Worm (Caenorhabditis elegans) whole organism, young adult: ENCODE results near the gene C08B6.14.

Experiments used
- B0019.2 ChIP-seq: fragments of 200-800 bp; sonication (Bioruptor generic); conservative IDR thresholded peaks from 2 replicates; pipeline ENCODE4 v1.3.6; 2022; ENCODE audit warnings: missing genetic modification reagents, missing genetic modification characterization, missing compliant biosample characterization
- F10E7.11 ChIP-seq: sonication (generic microtip); optimal IDR thresholded peaks from 2 replicates; lab custom pipeline; 2017; ENCODE audit warnings: mild to moderate bottlenecking, missing genetic modification characterization, moderate library complexity, missing compliant biosample characterization
- F57A8.1 ChIP-seq: fragments of 200-800 bp; sonication (Bioruptor generic); optimal IDR thresholded peaks from 2 replicates; lab custom pipeline; 2018; ENCODE audit warnings: mild to moderate bottlenecking, missing genetic modification characterization, moderate library complexity, missing compliant biosample characterization
- K11D2.4 ChIP-seq: fragments of 200-800 bp; sonication (Bioruptor generic); IDR thresholded peaks from 2 replicates; pipeline ENCODE4 v1.3.6; 2022; ENCODE audit warnings: missing genetic modification reagents, missing genetic modification characterization, missing compliant biosample characterization
- K12H6.12 ChIP-seq: fragments of 200-800 bp; sonication (Bioruptor generic); optimal IDR thresholded peaks from 2 replicates; lab custom pipeline; 2018; ENCODE audit warnings: mild to moderate bottlenecking, missing genetic modification characterization, missing compliant biosample characterization
- Y79H2A.3 ChIP-seq: fragments of 200-800 bp; sonication (Bioruptor generic); conservative IDR thresholded peaks from 2 replicates; pipeline ENCODE4 v1.3.6; 2022; ENCODE audit warnings: missing genetic modification reagents, missing genetic modification characterization, missing compliant biosample characterization
- akir-1 ChIP-seq: fragments of 200-800 bp; sonication (Bioruptor generic); optimal IDR thresholded peaks from 2 replicates; lab custom pipeline; 2018; ENCODE audit warnings: mild to moderate bottlenecking, missing genetic modification characterization, moderate library complexity, missing compliant biosample characterization
- attf-3 ChIP-seq: fragments of 200-800 bp; sonication (Bioruptor generic); conservative IDR thresholded peaks from 2 replicates; pipeline ENCODE4 v1.3.6; 2022; ENCODE audit warnings: missing genetic modification reagents, missing genetic modification characterization, missing compliant biosample characterization
- attf-5 ChIP-seq: fragments of 200-800 bp; sonication (Bioruptor generic); optimal IDR thresholded peaks from 2 replicates; lab custom pipeline; 2018; ENCODE audit warnings: mild to moderate bottlenecking, missing genetic modification characterization, missing compliant biosample characterization
- bed-1 ChIP-seq: fragments of 200-800 bp; sonication (Bioruptor generic); IDR thresholded peaks from 2 replicates; pipeline ENCODE4 v1.3.6; 2022; ENCODE audit warnings: missing genetic modification reagents, missing genetic modification characterization, missing compliant biosample characterization
- ceh-100 ChIP-seq: fragments of 200-800 bp; sonication (Bioruptor generic); IDR thresholded peaks from 2 replicates; pipeline ENCODE4 v1.3.6; 2022; ENCODE audit warnings: missing genetic modification reagents, missing genetic modification characterization, missing compliant biosample characterization
- ceh-40 ChIP-seq: fragments of 200-800 bp; sonication (Bioruptor generic); IDR thresholded peaks from 2 replicates; pipeline ENCODE4 v1.3.6; 2022; ENCODE audit warnings: missing genetic modification characterization, missing compliant biosample characterization
- ceh-58 ChIP-seq: fragments of 200-800 bp; sonication (Bioruptor generic); IDR thresholded peaks from 2 replicates; pipeline ENCODE4 v1.3.6; 2022; ENCODE audit warnings: missing genetic modification characterization, missing compliant biosample characterization
- ceh-91 ChIP-seq: fragments of 200-800 bp; sonication (Bioruptor generic); IDR thresholded peaks from 2 replicates; pipeline ENCODE4 v1.3.6; 2022; ENCODE audit warnings: missing genetic modification reagents, missing genetic modification characterization, missing compliant biosample characterization
- chd-7 ChIP-seq: sonication (generic microtip); optimal IDR thresholded peaks from 2 replicates; lab custom pipeline; 2016; ENCODE audit warnings: mild to moderate bottlenecking, missing genetic modification characterization, moderate library complexity, missing compliant biosample characterization
- dox-1 ChIP-seq: fragments of 200-800 bp; sonication (Bioruptor generic); IDR thresholded peaks from 2 replicates; pipeline ENCODE4 v1.3.6; 2022; ENCODE audit warnings: missing genetic modification reagents, missing genetic modification characterization, missing compliant biosample characterization
- egl-44 ChIP-seq: fragments of 200-800 bp; sonication (Bioruptor generic); IDR thresholded peaks from 2 replicates; pipeline ENCODE4 v1.3.6; 2022; ENCODE audit warnings: missing genetic modification reagents, missing genetic modification characterization, missing compliant biosample characterization
- ets-4 ChIP-seq: fragments of 200-800 bp; sonication (Bioruptor generic); optimal IDR thresholded peaks from 2 replicates; lab custom pipeline; 2018; ENCODE audit warnings: mild to moderate bottlenecking, missing genetic modification characterization, missing compliant biosample characterization
- gei-17 ChIP-seq: fragments of 200-800 bp; sonication (Bioruptor generic); optimal IDR thresholded peaks from 2 replicates; lab custom pipeline; 2018; ENCODE audit warnings: mild to moderate bottlenecking, missing genetic modification characterization, missing compliant biosample characterization
- him-1 ChIP-seq: sonication (generic microtip); optimal IDR thresholded peaks from 2 replicates; lab custom pipeline; 2016; ENCODE audit warnings: missing genotype, missing genetic modification reagents, missing genetic modification characterization, missing compliant biosample characterization
- hlh-26 ChIP-seq: fragments of 200-800 bp; sonication (Bioruptor generic); conservative IDR thresholded peaks from 2 replicates; pipeline ENCODE4 v1.3.6; 2022; ENCODE audit warnings: missing genetic modification reagents, missing genetic modification characterization, missing compliant biosample characterization
- hmg-20 ChIP-seq: fragments of 200-800 bp; sonication (Bioruptor generic); IDR thresholded peaks from 2 replicates; pipeline ENCODE4 v1.3.6; 2022; ENCODE audit warnings: missing genetic modification reagents, missing genetic modification characterization, missing compliant biosample characterization
- mel-28 ChIP-seq: sonication (generic microtip); optimal IDR thresholded peaks from 2 replicates; lab custom pipeline; 2016; ENCODE audit warnings: borderline replicate concordance, mild to moderate bottlenecking, missing genetic modification characterization, missing compliant biosample characterization
- nfya-1 ChIP-seq: sonication (generic microtip); optimal IDR thresholded peaks from 2 replicates; lab custom pipeline; 2017; ENCODE audit warnings: antibody characterized with exemption, missing compliant biosample characterization, missing genetic modification characterization, borderline replicate concordance; ENCODE audit not compliant: insufficient read depth
- nhr-27 ChIP-seq: fragments of 200-800 bp; sonication (Bioruptor generic); optimal IDR thresholded peaks from 2 replicates; lab custom pipeline; 2018; ENCODE audit warnings: mild to moderate bottlenecking, missing genetic modification characterization, moderate library complexity, missing compliant biosample characterization
- nhr-80 ChIP-seq: sonication (generic microtip); optimal IDR thresholded peaks from 2 replicates; lab custom pipeline; 2016; ENCODE audit warnings: missing genetic modification characterization, missing compliant biosample characterization
- rcor-1 ChIP-seq: fragments of 200-800 bp; sonication (Bioruptor generic); IDR thresholded peaks from 2 replicates; pipeline ENCODE4 v1.3.6; 2022; ENCODE audit warnings: missing genetic modification reagents, missing genetic modification characterization, missing compliant biosample characterization
- rec-8 ChIP-seq, 2 experiments: sonication (generic microtip); optimal IDR thresholded peaks; 2 replicates each; lab custom pipeline; 2016; ENCODE audit warnings: mild to moderate bottlenecking in 2 of 2, missing genetic modification characterization in 2 of 2, missing genetic modification reagents in 2 of 2, missing genotype in 2 of 2, missing biosample characterization in 1 of 2, missing compliant biosample characterization in 1 of 2, moderate library complexity in 1 of 2
- rpc-1 ChIP-seq, 2 experiments: fragments of 150-350 bp in 1 of 2; sonication (generic microtip) in 1 of 2; optimal IDR thresholded peaks; 2 replicates each; lab custom pipeline; 2014 to 2018; ENCODE audit warnings: missing biosample characterization in 1 of 2, missing genetic modification characterization in 1 of 2, missing genetic modification reagents in 1 of 2, missing genotype in 1 of 2
- sptf-2 ChIP-seq: fragments of 200-800 bp; sonication (Bioruptor generic); optimal IDR thresholded peaks from 2 replicates; lab custom pipeline; 2018; ENCODE audit warnings: mild to moderate bottlenecking, missing genetic modification characterization, missing compliant biosample characterization
- unc-62 ChIP-seq: fragments of 150-350 bp; optimal IDR thresholded peaks from 2 replicates; lab custom pipeline; 2014; ENCODE audit warnings: missing biosample characterization, missing genetic modification reagents, missing genetic modification characterization
- zim-3 ChIP-seq: sonication (generic microtip); optimal IDR thresholded peaks from 2 replicates; lab custom pipeline; 2017; ENCODE audit warnings: mild to moderate bottlenecking, missing genetic modification characterization, moderate library complexity, missing compliant biosample characterization
- ztf-25 ChIP-seq: fragments of 200-800 bp; sonication (Bioruptor generic); IDR thresholded peaks from 2 replicates; pipeline ENCODE4 v1.3.6; 2022; ENCODE audit warnings: missing genetic modification reagents, missing genetic modification characterization, missing compliant biosample characterization
- ztf-26 ChIP-seq: sonication (generic microtip); optimal IDR thresholded peaks from 2 replicates; lab custom pipeline; 2017; ENCODE audit warnings: missing genetic modification characterization, missing compliant biosample characterization
- ztf-28 ChIP-seq: fragments of 200-800 bp; sonication (Bioruptor generic); IDR thresholded peaks from 2 replicates; pipeline ENCODE4 v1.3.6; 2022; ENCODE audit warnings: missing genetic modification reagents, missing genetic modification characterization, missing compliant biosample characterization

The C08B6.14 gene

DNA sequence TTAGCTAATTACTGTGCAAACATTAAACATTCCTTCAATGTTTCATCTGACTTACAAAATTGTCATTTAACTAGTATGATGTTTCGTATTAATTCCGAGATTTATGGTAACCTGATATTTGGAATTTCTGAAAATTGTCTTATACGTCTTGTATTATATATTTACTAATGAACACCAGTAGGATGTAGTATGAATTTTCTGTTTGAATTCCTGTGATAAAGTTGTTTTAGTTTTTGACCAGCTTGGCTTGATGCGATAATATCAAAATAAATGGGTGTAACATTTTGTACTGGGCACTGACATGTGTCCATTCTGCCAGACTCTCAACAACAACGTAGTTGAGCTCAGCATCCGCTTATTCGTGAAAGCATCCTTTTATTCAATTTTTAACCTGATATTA lies 17.0 kb downstream of the C08B6.14 start, which contains the start of gene R04B5.6:
TSS of gene R04B5.6 (plus strand) at position 301 of the 400 bp plus-strand sequence.
- TF ChIP-seq mel-28 (tag; lab: Kevin White, UChicago) (no peak), zim-3 (no peak), sptf-2 (no peak), K11D2.4 (GFP tag; lab: Robert Waterston, UW) (no peak), chd-7 (tag; lab: Kevin White, UChicago) (no peak), gei-17 (GFP tag; lab: Kevin White, UChicago) (no peak), rcor-1 (GFP tag; lab: Robert Waterston, UW) (no peak), ztf-25 (GFP tag; lab: Robert Waterston, UW) (no peak), F57A8.1 (GFP tag; lab: Kevin White, UChicago) (no peak), ets-4 (GFP tag; lab: Kevin White, UChicago) (no peak), nhr-27 (no peak), nfya-1 (tag; lab: Kevin White, UChicago) (no peak), akir-1 (GFP tag; lab: Kevin White, UChicago) (no peak), K12H6.12 (tag; lab: Kevin White, UChicago) (no peak), him-1 (no peak), ztf-28 (GFP tag; lab: Robert Waterston, UW) (no peak), ceh-58 (GFP tag; lab: Robert Waterston, UW) (no peak)

DNA sequence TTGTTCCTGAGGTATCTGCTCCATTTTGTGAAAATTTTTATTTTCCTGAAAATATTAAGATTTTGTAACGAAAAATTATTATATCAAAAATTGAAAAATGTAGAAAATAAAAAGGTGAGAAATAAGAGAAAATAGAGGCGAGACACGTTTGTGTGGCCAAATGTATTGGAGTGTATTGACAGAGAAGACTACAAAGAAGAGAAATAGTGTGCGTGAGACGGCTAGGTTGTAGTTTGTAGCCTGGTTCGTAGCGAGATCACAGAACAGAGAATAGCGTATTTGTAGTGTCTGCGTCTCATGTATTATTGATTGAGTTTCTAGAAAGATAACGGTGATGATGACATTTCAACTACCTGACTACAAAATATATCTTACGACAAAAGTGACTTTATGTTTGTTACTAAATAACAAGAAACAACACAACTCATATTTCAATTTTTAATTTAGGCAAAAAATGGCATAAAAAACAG lies 17.8 kb downstream of the C08B6.14 start, which contains the start of gene nhr-12:
TSS of gene nhr-12 (minus strand) at position 51 of the 470 bp plus-strand sequence.
- TF ChIP-seq ztf-26 (tag; lab: Kevin White, UChicago) (no peak), egl-44 (GFP tag; lab: Robert Waterston, UW) (no peak), rpc-1 (optimal IDR thresholded peaks at IDR 0.05; lab: Kevin White, UChicago) (no peak), rpc-1 (tag; optimal IDR thresholded peaks at IDR 0.05; lab: Kevin White, UChicago) (no peak), bed-1 (GFP tag; lab: Robert Waterston, UW) (no peak), ets-4 (GFP tag; lab: Kevin White, UChicago) (no peak), nhr-80 (no peak)
- TF ChIP-seq, all 124 proteins: peak for 0

DNA sequence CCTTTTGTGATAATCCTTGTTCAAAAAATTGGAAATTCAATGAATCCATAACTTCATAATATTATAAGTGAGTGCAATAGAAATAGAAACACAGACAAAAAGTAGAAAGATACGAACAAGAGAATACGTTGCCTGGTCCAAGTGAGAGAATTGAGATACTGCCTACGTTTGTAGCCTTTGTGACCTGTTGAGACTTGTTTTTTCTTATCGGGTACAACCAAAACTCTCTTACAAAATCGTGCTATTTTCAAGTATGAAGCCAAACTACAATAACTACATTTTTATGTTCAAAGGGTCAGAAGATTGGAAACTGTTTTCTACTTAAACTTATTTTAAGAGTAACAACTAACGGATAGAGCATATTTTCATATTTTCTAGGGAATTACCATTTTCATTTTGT lies 20.2 kb downstream of the C08B6.14 start, which contains the start of gene nhr-205:
TSS of gene nhr-205 (minus strand) at position 141 of the 400 bp plus-strand sequence.
- no peak for TF ChIP-seq attf-5 (GFP tag; lab: Kevin White, UChicago)
- TF ChIP-seq ets-4 (GFP tag; lab: Kevin White, UChicago), result no peak
- TF ChIP-seq rec-8 (tag; optimal IDR thresholded peaks at IDR 0.05; lab: Kevin White, UChicago), result no peak
- no peak for TF ChIP-seq unc-62 (GFP tag; lab: Kevin White, UChicago)
- no peak for TF ChIP-seq F10E7.11 (tag; lab: Kevin White, UChicago)
- TF ChIP-seq ceh-40 (GFP tag; lab: Robert Waterston, UW), result no peak
- TF ChIP-seq Y79H2A.3, result no peak
- no peak for TF ChIP-seq nhr-27
- no peak for TF ChIP-seq mel-28 (tag; lab: Kevin White, UChicago)
- TF ChIP-seq attf-3, result no peak
- TF ChIP-seq B0019.2 (GFP tag; lab: Robert Waterston, UW), result no peak
- TF ChIP-seq sptf-2, result no peak
- no peak for TF ChIP-seq ceh-91 (GFP tag; lab: Robert Waterston, UW)
- TF ChIP-seq dox-1 (GFP tag; lab: Robert Waterston, UW), result no peak
- TF ChIP-seq hmg-20 (GFP tag; lab: Robert Waterston, UW), result no peak
- no peak for TF ChIP-seq ceh-100 (GFP tag; lab: Robert Waterston, UW)
- no peak for TF ChIP-seq hlh-26 (GFP tag; lab: Robert Waterston, UW)
- TF ChIP-seq ztf-26 (tag; lab: Kevin White, UChicago), result no peak
- TF ChIP-seq, all 124 proteins: peak for 0
